Worm (Caenorhabditis elegans) whole organism, L2 larva: Measurements from ENCODE around the gene ZC15.5.

Experiments
- F13H6.1 ChIP-seq: sonication (generic microtip); optimal IDR thresholded peaks from 2 replicates; lab custom pipeline; 2016; ENCODE audit warnings: missing genetic modification characterization, missing compliant biosample characterization
- Y55F3AM.14 ChIP-seq: fragments of 200-800 bp; sonication (Bioruptor generic); optimal IDR thresholded peaks from 2 replicates; lab custom pipeline; 2018; ENCODE audit warnings: mild to moderate bottlenecking, missing genetic modification characterization, missing compliant biosample characterization
- ama-1 ChIP-seq: fragments of 150-350 bp; optimal IDR thresholded peaks from 2 replicates; lab custom pipeline; 2018; ENCODE audit warnings: inconsistent platforms
- egl-27 ChIP-seq: sonication (generic microtip); optimal IDR thresholded peaks from 3 replicates; lab custom pipeline; 2017; ENCODE audit warnings: missing biosample characterization, missing genetic modification reagents, missing genetic modification characterization
- elt-1 ChIP-seq: fragments of 150-350 bp; optimal IDR thresholded peaks from 2 replicates; lab custom pipeline; 2014; ENCODE audit warnings: missing biosample characterization, missing genetic modification characterization
- elt-3 ChIP-seq: sonication (generic microtip); optimal IDR thresholded peaks from 2 replicates; lab custom pipeline; 2017; ENCODE audit warnings: missing biosample characterization, missing genetic modification characterization
- fos-1 ChIP-seq: fragments of 150-350 bp; optimal IDR thresholded peaks from 2 replicates; lab custom pipeline; 2014; ENCODE audit warnings: missing biosample characterization, missing genetic modification characterization
- lin-13 ChIP-seq: fragments of 150-350 bp; optimal IDR thresholded peaks from 2 replicates; lab custom pipeline; 2014; ENCODE audit warnings: missing biosample characterization, missing genetic modification reagents, missing genetic modification characterization
- mab-5 ChIP-seq: fragments of 150-350 bp; optimal IDR thresholded peaks from 2 replicates; lab custom pipeline; 2014; ENCODE audit warnings: missing biosample characterization, missing genetic modification characterization
- nhr-10 ChIP-seq: sonication (generic microtip); optimal IDR thresholded peaks from 2 replicates; lab custom pipeline; 2017; ENCODE audit warnings: missing biosample characterization, missing genetic modification characterization
- nhr-11 ChIP-seq: fragments of 150-350 bp; optimal IDR thresholded peaks from 2 replicates; lab custom pipeline; 2014; ENCODE audit warnings: missing biosample characterization, missing genetic modification characterization
- nhr-77 ChIP-seq: fragments of 150-350 bp; optimal IDR thresholded peaks from 2 replicates; lab custom pipeline; 2014; ENCODE audit warnings: missing biosample characterization, missing genetic modification characterization
- snpc-4 ChIP-seq: fragments of 150-350 bp; optimal IDR thresholded peaks from 2 replicates; lab custom pipeline; 2014; ENCODE audit warnings: missing biosample characterization, missing genetic modification characterization
- unc-55 ChIP-seq: fragments of 150-350 bp; sonication (generic microtip); optimal IDR thresholded peaks from 3 replicates; lab custom pipeline; 2014; ENCODE audit warnings: missing biosample characterization, missing genetic modification reagents, missing genetic modification characterization

- TF ChIP-seq elt-1 (tag; lab: Kevin White, UChicago): no peak
- TF ChIP-seq nhr-10 (tag; lab: Kevin White, UChicago): no peak
- TF ChIP-seq fos-1 (tag; lab: Kevin White, UChicago): no peak
- TF ChIP-seq F13H6.1 (tag; lab: Kevin White, UChicago): no peak
- TF ChIP-seq mab-5: no peak
- no peak for TF ChIP-seq nhr-77
- TF ChIP-seq Y55F3AM.14 (GFP tag; lab: Kevin White, UChicago): no peak
- TF ChIP-seq egl-27 (tag; lab: Kevin White, UChicago): no peak
- TF ChIP-seq elt-3: no peak
- no peak for TF ChIP-seq ama-1
- no peak for TF ChIP-seq nhr-11 (tag; lab: Kevin White, UChicago)
- no peak for TF ChIP-seq unc-55 (GFP tag; lab: Kevin White, UChicago)
- no peak for TF ChIP-seq snpc-4 (tag; lab: Kevin White, UChicago)
- no peak for TF ChIP-seq lin-13 (GFP tag; lab: Kevin White, UChicago)
These were observed 13.8 kb downstream of the ZC15.5 start, which contains the start of gene clec-262 for ce11 chrV:20311519-20311918.
